Worm (Caenorhabditis elegans): ENCODE data around the gene K07C5.9.

Gene K07C5.9

ce11 chrV:10297099-10297498, 52.9 kb downstream of the K07C5.9 start, which contains the start of gene B0024.4:
TSS of gene B0024.4 (plus strand) at chrV:10297399.
- TF ChIP-seq elt-1 (tag; optimal IDR thresholded peaks at IDR 0.05) (no peak), ZK546.5 (tag; optimal IDR thresholded peaks at IDR 0.05) (no peak), Y55F3AM.14 (GFP tag; optimal IDR thresholded peaks at IDR 0.05) (no peak), egl-27 (tag; optimal IDR thresholded peaks at IDR 0.05) (no peak)
